Fruit fly (Drosophila melanogaster): ENCODE data around the gene RabGGTb.

DNA sequence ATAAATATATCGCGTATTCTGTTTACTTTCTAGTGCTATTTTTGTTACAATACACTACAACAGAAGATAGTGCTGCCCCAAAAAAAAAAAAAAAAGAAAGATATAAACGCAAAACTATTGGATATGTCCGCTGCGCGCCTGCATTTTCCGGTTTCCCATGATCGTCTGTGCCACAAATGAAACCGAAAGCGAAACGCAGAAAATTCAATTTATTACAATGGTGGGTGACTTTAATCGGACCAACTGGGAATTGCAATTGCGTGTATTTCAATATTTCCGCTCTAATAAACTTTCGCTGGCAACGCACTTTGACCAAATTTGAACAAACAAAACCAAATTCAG is 16.3 kb upstream of the RabGGTb start:
- no peak for TF ChIP-seq Taf1 (GFP tag; IDR thresholded peaks at IDR 0.05)
- TF ChIP-seq ssp (GFP tag; IDR thresholded peaks at IDR 0.05), result no peak
- TF ChIP-seq CG12104 (GFP tag; optimal IDR thresholded peaks at IDR 0.05), result no peak
- TF ChIP-seq HLHmδ (GFP tag; optimal IDR thresholded peaks at IDR 0.05), result no peak
- TF ChIP-seq Lim3 (GFP tag; IDR thresholded peaks at IDR 0.05), result no peak
- no peak for TF ChIP-seq vnd (GFP tag; IDR thresholded peaks at IDR 0.05; ENCODE audit: partially characterized antibody)
- TF ChIP-seq Mes4 (GFP tag; optimal IDR thresholded peaks at IDR 0.05), result no peak
- no peak for TF ChIP-seq CG6654 (GFP tag; optimal IDR thresholded peaks at IDR 0.05)

Data from whole organism, embryonic.